Worm (Caenorhabditis elegans): ENCODE results near the gene scl-10.
A peak's percentile ranks its signal among the peaks of the same experiment; 100 is the strongest.

scl-10 gene

ce11 chrIV:13089671-13090242, 41.5 kb downstream of the scl-10 start:
- peak; percentile 21 for TF ChIP-seq hlh-6 (tag; optimal IDR thresholded peaks at IDR 0.05)
- TF ChIP-seq eyg-1 (tag; optimal IDR thresholded peaks at IDR 0.05) = no peak
- TF ChIP-seq C08G9.2 (tag; optimal IDR thresholded peaks at IDR 0.05) = peak; percentile 35

DNA sequence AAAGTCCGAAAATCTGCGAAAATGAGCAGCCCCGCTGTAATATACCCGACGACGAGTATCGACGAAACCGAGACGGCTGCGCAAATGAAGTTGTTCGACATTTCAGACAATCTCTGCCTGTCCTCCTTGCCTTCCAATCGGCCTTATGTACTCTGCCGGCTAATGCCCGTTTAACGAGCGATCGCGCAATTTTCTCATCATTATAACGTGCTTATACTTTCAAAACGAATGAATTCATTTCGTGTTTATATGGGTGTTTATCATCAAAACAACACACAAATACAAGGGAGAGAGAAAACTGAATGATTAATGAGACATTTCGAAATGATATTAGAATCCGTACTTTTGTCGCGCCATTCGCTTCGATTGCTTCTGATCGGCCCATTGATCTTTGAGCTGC, 42.7 kb downstream of the scl-10 start, which contains the start of gene col-132:
col-132 (minus strand) TSS at position 101 of the 400 bp plus-strand sequence.
- TF ChIP-seq madf-2 (tag; optimal IDR thresholded peaks at IDR 0.05) = no peak
- TF ChIP-seq ceh-18 (tag; optimal IDR thresholded peaks at IDR 0.05) = no peak
- TF ChIP-seq ceh-30 (tag; optimal IDR thresholded peaks at IDR 0.05) = no peak
- no peak for TF ChIP-seq fax-1 (tag; optimal IDR thresholded peaks at IDR 0.05)
- no peak for TF ChIP-seq dve-1 (tag; optimal IDR thresholded peaks at IDR 0.05)
- TF ChIP-seq pha-2 (tag; optimal IDR thresholded peaks at IDR 0.05) = no peak
- TF ChIP-seq zip-5 (tag; optimal IDR thresholded peaks at IDR 0.05) = no peak
- no peak for TF ChIP-seq ets-4 (tag; optimal IDR thresholded peaks at IDR 0.05)
- no peak for TF ChIP-seq nhr-11 (tag; optimal IDR thresholded peaks at IDR 0.05)
- no peak for TF ChIP-seq ceh-34 (tag; optimal IDR thresholded peaks at IDR 0.05)
- no peak for TF ChIP-seq pha-4 (tag; optimal IDR thresholded peaks at IDR 0.05)
- no peak for TF ChIP-seq nhr-232 (tag; optimal IDR thresholded peaks at IDR 0.05)

DNA sequence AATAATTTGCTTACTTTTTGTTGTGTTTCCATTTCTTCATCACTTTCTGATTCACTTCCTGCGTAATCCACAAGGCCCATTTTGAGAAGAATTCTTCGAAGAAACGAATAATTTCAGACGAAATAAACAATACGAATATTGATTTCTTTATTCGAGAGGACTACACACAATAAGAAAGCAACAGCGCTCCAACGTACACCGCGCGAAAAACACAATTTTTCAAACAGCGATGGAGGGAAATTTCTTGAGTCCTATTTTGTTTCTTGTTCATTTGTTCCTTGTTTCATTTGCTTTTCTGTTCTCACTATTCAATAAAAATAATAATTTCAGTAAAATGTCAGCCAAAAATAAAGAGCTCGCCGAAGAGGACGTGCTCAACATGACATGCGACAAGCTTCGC, 45.4 kb downstream of the scl-10 start, which contains the start of the genes prcc-1 and C39E9.12:
prcc-1 (minus strand) TSS at position 119 of the 400 bp plus-strand sequence.
C39E9.12 (plus strand) TSS at position 331 of the 400 bp plus-strand sequence.
- peak; percentile 33 for TF ChIP-seq ceh-31 (tag; optimal IDR thresholded peaks at IDR 0.05)
- TF ChIP-seq pax-1 (tag; optimal IDR thresholded peaks at IDR 0.05) = no peak
- TF ChIP-seq F13H6.1 (tag; optimal IDR thresholded peaks at IDR 0.05) = no peak
- no peak for TF ChIP-seq pag-3 (tag; optimal IDR thresholded peaks at IDR 0.05; ENCODE audit: borderline replicate concordance)
- no peak for TF ChIP-seq sox-4 (tag; optimal IDR thresholded peaks at IDR 0.05)
- TF ChIP-seq dmd-4 (tag; optimal IDR thresholded peaks at IDR 0.05; ENCODE audit: borderline replicate concordance) = no peak
- peak; percentile 1 for TF ChIP-seq ceh-18 (tag; optimal IDR thresholded peaks at IDR 0.05)
- no peak for TF ChIP-seq odd-2 (tag; optimal IDR thresholded peaks at IDR 0.05)
- TF ChIP-seq eyg-1 (tag; optimal IDR thresholded peaks at IDR 0.05) = no peak
- TF ChIP-seq hlh-8 (tag; optimal IDR thresholded peaks at IDR 0.05) = no peak
- TF ChIP-seq T23F11.4 (GFP tag; optimal IDR thresholded peaks at IDR 0.05) = no peak
- TF ChIP-seq ceh-24 (tag; optimal IDR thresholded peaks at IDR 0.05) = no peak
- peak; percentile 22 for TF ChIP-seq fax-1 (tag; optimal IDR thresholded peaks at IDR 0.05)
- TF ChIP-seq ceh-14 (tag; optimal IDR thresholded peaks at IDR 0.05) = no peak
- no peak for TF ChIP-seq K02D7.2 (tag; optimal IDR thresholded peaks at IDR 0.05)
- TF ChIP-seq sdc-2 (tag; optimal IDR thresholded peaks at IDR 0.05) = no peak
- no peak for TF ChIP-seq sox-2 (GFP tag; IDR thresholded peaks at IDR 0.05)
- no peak for TF ChIP-seq C38D4.7 (GFP tag; optimal IDR thresholded peaks at IDR 0.05)
- peak; percentile 65 for TF ChIP-seq ceh-48 (tag; optimal IDR thresholded peaks at IDR 0.05)
- TF ChIP-seq ceh-22 (tag; optimal IDR thresholded peaks at IDR 0.05) = no peak
- TF ChIP-seq pha-2 (tag; optimal IDR thresholded peaks at IDR 0.05) = no peak
- TF ChIP-seq nfya-1 (tag; optimal IDR thresholded peaks at IDR 0.05) = peak; percentile 61
- TF ChIP-seq gmeb-2 (tag; optimal IDR thresholded peaks at IDR 0.05) = no peak
- peak; percentile 43 for TF ChIP-seq unc-42 (tag; optimal IDR thresholded peaks at IDR 0.05)
- TF ChIP-seq ceh-6 (GFP tag; optimal IDR thresholded peaks at IDR 0.05) = no peak
- no peak for TF ChIP-seq che-1 (tag; optimal IDR thresholded peaks at IDR 0.05)
- no peak for TF ChIP-seq madf-2 (tag; optimal IDR thresholded peaks at IDR 0.05)
- no peak for TF ChIP-seq dve-1 (tag; optimal IDR thresholded peaks at IDR 0.05)
- TF ChIP-seq elt-2 (tag; optimal IDR thresholded peaks at IDR 0.05) = no peak
- TF ChIP-seq pha-4 (tag; optimal IDR thresholded peaks at IDR 0.05) = no peak

All from whole organism, late embryonic.